Worm (Caenorhabditis elegans): Measurements from ENCODE around the gene dkc-1.

- TF ChIP-seq cog-1 (tag; optimal IDR thresholded peaks at IDR 0.05), result no peak
- no peak for TF ChIP-seq tab-1 (GFP tag; IDR thresholded peaks at IDR 0.05)
- TF ChIP-seq ztf-23 (GFP tag; IDR thresholded peaks at IDR 0.05), result no peak
- no peak for TF ChIP-seq ztf-29 (GFP tag; IDR thresholded peaks at IDR 0.05)
- TF ChIP-seq T22C8.4 (GFP tag; IDR thresholded peaks at IDR 0.05), result no peak
- TF ChIP-seq klf-2 (GFP tag; conservative IDR thresholded peaks at IDR 0.05), result no peak
Measured at ce11 chrIII:10704499-10704898, 43.7 kb upstream of the dkc-1 start.
